Worm (Caenorhabditis elegans) whole organism, L1 larva: ENCODE results near the gene phf-31.

Experiments
- C04F5.9 ChIP-seq: sonication (generic microtip); optimal IDR thresholded peaks from 2 replicates; lab custom pipeline; 2016; ENCODE audit warnings: missing genetic modification characterization, missing compliant biosample characterization
- C16A3.4 ChIP-seq: fragments of 150-350 bp; optimal IDR thresholded peaks from 2 replicates; lab custom pipeline; 2014; ENCODE audit warnings: missing biosample characterization, missing genetic modification characterization
- C34B4.2 ChIP-seq: sonication (generic microtip); optimal IDR thresholded peaks from 2 replicates; lab custom pipeline; 2017; ENCODE audit warnings: mild to moderate bottlenecking, missing genetic modification characterization, missing compliant biosample characterization
- F16B12.6 ChIP-seq: fragments of 150-350 bp; optimal IDR thresholded peaks from 2 replicates; lab custom pipeline; 2014; ENCODE audit warnings: missing biosample characterization, missing genetic modification characterization
- alr-1 ChIP-seq: fragments of 200-800 bp; sonication (Bioruptor generic); optimal IDR thresholded peaks from 2 replicates; lab custom pipeline; 2018; ENCODE audit warnings: borderline replicate concordance, mild to moderate bottlenecking, missing genetic modification characterization, missing compliant biosample characterization
- aly-2 ChIP-seq: fragments of 150-350 bp; optimal IDR thresholded peaks from 2 replicates; lab custom pipeline; 2014; ENCODE audit warnings: missing biosample characterization, missing genetic modification characterization
- blmp-1 ChIP-seq: fragments of 150-350 bp; optimal IDR thresholded peaks from 2 replicates; lab custom pipeline; 2014; ENCODE audit warnings: missing biosample characterization, missing genetic modification characterization
- ceh-63 ChIP-seq: fragments of 200-800 bp; sonication (Bioruptor generic); optimal IDR thresholded peaks from 2 replicates; lab custom pipeline; 2018; ENCODE audit warnings: mild to moderate bottlenecking, missing genetic modification characterization, missing compliant biosample characterization
- ceh-8 ChIP-seq: fragments of 200-800 bp; sonication (Bioruptor generic); optimal IDR thresholded peaks from 2 replicates; lab custom pipeline; 2018; ENCODE audit warnings: mild to moderate bottlenecking, missing genetic modification characterization, moderate library complexity, missing compliant biosample characterization
- ceh-82 ChIP-seq, 3 experiments: fragments of 150-350 bp in 1 of 3; sonication (generic microtip) in 2 of 3; optimal IDR thresholded peaks; 2 replicates each; lab custom pipeline; 2014 to 2017; ENCODE audit warnings: missing biosample characterization in 3 of 3, missing genetic modification characterization in 3 of 3
- ceh-90 ChIP-seq: sonication (generic microtip); optimal IDR thresholded peaks from 2 replicates; lab custom pipeline; 2016; ENCODE audit warnings: missing genetic modification characterization, missing compliant biosample characterization
- efl-3 ChIP-seq: fragments of 200-800 bp; sonication (Bioruptor generic); optimal IDR thresholded peaks from 2 replicates; lab custom pipeline; 2018; ENCODE audit warnings: mild to moderate bottlenecking, missing genetic modification characterization, missing compliant biosample characterization
- egl-27 ChIP-seq, 2 experiments: fragments of 150-350 bp in 1 of 2; sonication (generic microtip); optimal IDR thresholded peaks; 3 replicates each; lab custom pipeline; 2017 to 2018; ENCODE audit warnings: missing biosample characterization in 2 of 2, missing genetic modification characterization in 2 of 2, missing genetic modification reagents in 2 of 2
- elt-3 ChIP-seq, 6 experiments: fragments of 150-350 bp in 1 of 6; sonication (generic microtip); optimal IDR thresholded peaks; 2 replicates each; lab custom pipeline; 2017 to 2018; ENCODE audit warnings: missing biosample characterization in 6 of 6, missing genetic modification characterization in 6 of 6, inconsistent platforms in 1 of 6
- fkh-10 ChIP-seq: sonication (generic microtip); optimal IDR thresholded peaks from 2 replicates; lab custom pipeline; 2017; ENCODE audit warnings: missing biosample characterization, missing genetic modification reagents, missing genetic modification characterization
- fkh-4 ChIP-seq: sonication (generic microtip); optimal IDR thresholded peaks from 2 replicates; lab custom pipeline; 2016; ENCODE audit warnings: missing compliant biosample characterization, missing genetic modification characterization, borderline replicate concordance
- fkh-8 ChIP-seq: sonication (generic microtip); optimal IDR thresholded peaks from 2 replicates; lab custom pipeline; 2016; ENCODE audit warnings: mild to moderate bottlenecking, missing genetic modification characterization, missing compliant biosample characterization
- fos-1 ChIP-seq: fragments of 150-350 bp; optimal IDR thresholded peaks from 2 replicates; lab custom pipeline; 2014; ENCODE audit warnings: missing biosample characterization, missing genetic modification characterization
- irx-1 ChIP-seq: sonication (generic microtip); optimal IDR thresholded peaks from 2 replicates; lab custom pipeline; 2016; ENCODE audit warnings: missing genetic modification characterization, missing compliant biosample characterization
- lin-15B ChIP-seq: fragments of 150-350 bp; sonication (generic microtip); optimal IDR thresholded peaks from 3 replicates; lab custom pipeline; 2014; ENCODE audit warnings: missing biosample characterization, missing genetic modification characterization
- lin-35 ChIP-seq, 2 experiments: fragments of 150-350 bp; optimal IDR thresholded peaks; 2 replicates each; lab custom pipeline; 2014; ENCODE audit warnings: missing biosample characterization in 2 of 2, missing genetic modification characterization in 2 of 2, missing genetic modification reagents in 2 of 2
- lir-3 ChIP-seq: sonication (generic microtip); optimal IDR thresholded peaks from 2 replicates; lab custom pipeline; 2016; ENCODE audit warnings: mild to moderate bottlenecking, missing genetic modification characterization, moderate library complexity, missing compliant biosample characterization; ENCODE audit not compliant: poor library complexity
- lsy-2 ChIP-seq, 2 experiments: fragments of 150-350 bp; optimal IDR thresholded peaks; 2 replicates each; lab custom pipeline; 2014; ENCODE audit warnings: missing biosample characterization in 2 of 2, missing genetic modification characterization in 2 of 2
- mab-9 ChIP-seq: fragments of 200-800 bp; sonication (Bioruptor generic); IDR thresholded peaks from 2 replicates; pipeline ENCODE4 v1.3.6; 2022; ENCODE audit warnings: missing genetic modification reagents, missing genetic modification characterization, missing compliant biosample characterization
- mef-2 ChIP-seq: fragments of 150-350 bp; optimal IDR thresholded peaks from 2 replicates; lab custom pipeline; 2014; ENCODE audit warnings: missing biosample characterization, missing genetic modification characterization
- mep-1 ChIP-seq: fragments of 150-350 bp; optimal IDR thresholded peaks from 2 replicates; lab custom pipeline; 2014; ENCODE audit warnings: missing biosample characterization, missing genetic modification characterization
- nhr-12 ChIP-seq: sonication (generic microtip); optimal IDR thresholded peaks from 2 replicates; lab custom pipeline; 2017; ENCODE audit warnings: missing biosample characterization, missing genetic modification characterization
- nhr-19 ChIP-seq: fragments of 200-800 bp; sonication (Bioruptor generic); conservative IDR thresholded peaks from 2 replicates; pipeline ENCODE4 v1.3.6; 2022; ENCODE audit warnings: missing genetic modification characterization, missing compliant biosample characterization
- nhr-20 ChIP-seq: sonication (generic microtip); optimal IDR thresholded peaks from 2 replicates; lab custom pipeline; 2016; ENCODE audit warnings: mild to moderate bottlenecking, missing genetic modification characterization, missing compliant biosample characterization
- nhr-47 ChIP-seq: sonication (generic microtip); optimal IDR thresholded peaks from 2 replicates; lab custom pipeline; 2016; ENCODE audit warnings: mild to moderate bottlenecking, missing genetic modification characterization, moderate library complexity, missing compliant biosample characterization
- nhr-76 ChIP-seq: sonication (generic microtip); optimal IDR thresholded peaks from 2 replicates; lab custom pipeline; 2017; ENCODE audit warnings: missing biosample characterization, missing genetic modification characterization
- nhr-77 ChIP-seq: fragments of 150-350 bp; optimal IDR thresholded peaks from 2 replicates; lab custom pipeline; 2014; ENCODE audit warnings: missing biosample characterization, missing genetic modification characterization
- nhr-90 ChIP-seq: sonication (generic microtip); optimal IDR thresholded peaks from 2 replicates; lab custom pipeline; 2016; ENCODE audit warnings: mild to moderate bottlenecking, missing genetic modification characterization, missing compliant biosample characterization; ENCODE audit not compliant: poor library complexity
- rnt-1 ChIP-seq: sonication (generic microtip); optimal IDR thresholded peaks from 2 replicates; lab custom pipeline; 2016; ENCODE audit warnings: mild to moderate bottlenecking, missing genetic modification characterization, moderate library complexity, missing compliant biosample characterization
- snu-23 ChIP-seq: sonication (generic microtip); optimal IDR thresholded peaks from 2 replicates; lab custom pipeline; 2016; ENCODE audit warnings: missing genetic modification characterization, missing compliant biosample characterization
- sox-4 ChIP-seq: sonication (generic microtip); optimal IDR thresholded peaks from 2 replicates; lab custom pipeline; 2016; ENCODE audit warnings: missing genetic modification characterization, missing compliant biosample characterization
- sptf-1 ChIP-seq: fragments of 150-350 bp; optimal IDR thresholded peaks from 2 replicates; lab custom pipeline; 2014; ENCODE audit warnings: missing biosample characterization, missing genetic modification characterization
- swsn-7 ChIP-seq: sonication (generic microtip); optimal IDR thresholded peaks from 2 replicates; lab custom pipeline; 2016; ENCODE audit warnings: missing genetic modification characterization, missing compliant biosample characterization
- tlp-1 ChIP-seq: fragments of 150-350 bp; optimal IDR thresholded peaks from 2 replicates; lab custom pipeline; 2014; ENCODE audit warnings: missing biosample characterization, missing genetic modification characterization
- unc-30 ChIP-seq: sonication (generic microtip); optimal IDR thresholded peaks from 2 replicates; lab custom pipeline; 2017; ENCODE audit warnings: missing biosample characterization, missing genetic modification characterization
- unc-62 ChIP-seq: fragments of 150-350 bp; optimal IDR thresholded peaks from 2 replicates; lab custom pipeline; 2014; ENCODE audit warnings: missing biosample characterization, missing genetic modification reagents, missing genetic modification characterization
- vab-15 ChIP-seq: sonication (generic microtip); optimal IDR thresholded peaks from 2 replicates; lab custom pipeline; 2017; ENCODE audit warnings: missing genotype, mild to moderate bottlenecking, missing genetic modification characterization, missing compliant biosample characterization
- zag-1 ChIP-seq: fragments of 150-350 bp; optimal IDR thresholded peaks from 2 replicates; lab custom pipeline; 2014; ENCODE audit warnings: missing biosample characterization, missing genetic modification characterization
- zip-4 ChIP-seq: fragments of 200-800 bp; sonication (Bioruptor generic); optimal IDR thresholded peaks from 2 replicates; lab custom pipeline; 2018; ENCODE audit warnings: mild to moderate bottlenecking, missing genetic modification characterization, moderate library complexity, missing compliant biosample characterization
- ztf-11 ChIP-seq, 2 experiments: sonication (generic microtip); optimal IDR thresholded peaks; 2 replicates each; lab custom pipeline; 2016 to 2017; ENCODE audit warnings: missing genetic modification characterization in 2 of 2, missing biosample characterization in 1 of 2, missing compliant biosample characterization in 1 of 2

Gene phf-31

DNA sequence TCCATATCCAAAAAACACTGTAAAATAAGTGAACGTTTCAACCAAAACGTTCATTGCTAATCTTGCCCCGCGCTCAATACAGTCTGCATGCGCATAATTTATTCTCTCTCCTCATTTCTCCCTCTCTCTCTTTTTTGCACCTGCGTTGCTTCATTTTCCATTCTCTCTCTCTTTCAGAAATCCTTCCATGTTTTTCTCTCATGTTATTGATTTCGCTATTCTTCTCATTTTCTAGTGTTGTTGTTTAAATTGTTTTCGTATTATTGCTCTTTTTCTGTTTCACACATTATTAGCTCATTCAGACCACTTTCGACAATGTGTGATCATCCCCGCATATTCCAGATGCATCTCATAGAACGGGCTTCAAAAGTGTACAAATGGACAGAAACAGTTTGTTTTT is at the start of gene phf-31:
Gene phf-31 (plus strand): TSS at position 301 of the 400 bp plus-strand sequence.
- no peak for TF ChIP-seq C16A3.4 (tag; lab: Kevin White, UChicago)
- no peak for TF ChIP-seq sptf-1 (tag; lab: Kevin White, UChicago)
- TF ChIP-seq vab-15 (tag; lab: Kevin White, UChicago): no peak
- no peak for TF ChIP-seq mab-9 (GFP tag; lab: Robert Waterston, UW)
- TF ChIP-seq fkh-10 (GFP tag; lab: Kevin White, UChicago): no peak
- TF ChIP-seq ceh-63 (GFP tag; lab: Kevin White, UChicago): no peak
- TF ChIP-seq blmp-1: no peak
- TF ChIP-seq tlp-1 (tag; lab: Kevin White, UChicago): no peak
- no peak for TF ChIP-seq irx-1 (tag; lab: Kevin White, UChicago)
- no peak for TF ChIP-seq lin-15B
- no peak for TF ChIP-seq elt-3 (tag; optimal IDR thresholded peaks at IDR 0.05; lab: Kevin White, UChicago)

DNA sequence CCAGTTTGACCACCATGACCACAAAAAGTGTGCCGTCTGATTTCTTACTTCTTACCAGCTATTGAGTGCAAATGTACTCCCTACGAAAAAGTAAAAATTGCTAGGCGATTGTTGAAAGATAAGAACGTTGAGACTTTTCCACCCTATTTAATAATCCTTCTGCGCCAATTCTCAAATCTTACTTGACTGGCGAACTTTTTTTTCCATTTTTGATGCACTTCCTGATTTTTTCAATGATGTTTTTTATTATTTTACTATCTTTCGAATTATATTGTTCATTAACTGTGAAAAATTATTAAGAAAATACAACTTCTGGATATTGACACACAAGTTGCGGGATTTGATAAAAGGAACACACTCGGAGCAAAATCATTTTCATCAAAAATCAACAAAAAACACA is 46.2 kb upstream of the phf-31 start, which contains the start of gene daf-12:
Gene daf-12 (plus strand): TSS at position 301 of the 400 bp plus-strand sequence.
- no peak for TF ChIP-seq nhr-19 (GFP tag; lab: Robert Waterston, UW)
- TF ChIP-seq aly-2 (tag; lab: Kevin White, UChicago): no peak
- no peak for TF ChIP-seq nhr-76 (tag; lab: Kevin White, UChicago)
- no peak for TF ChIP-seq efl-3 (GFP tag; lab: Kevin White, UChicago)
- TF ChIP-seq alr-1 (tag; lab: Kevin White, UChicago): no peak
- no peak for TF ChIP-seq fkh-4 (tag; lab: Kevin White, UChicago)
- TF ChIP-seq nhr-90: no peak
- no peak for TF ChIP-seq mep-1
- TF ChIP-seq lsy-2 (tag; optimal IDR thresholded peaks at IDR 0.05; lab: Kevin White, UChicago): no peak
- TF ChIP-seq swsn-7 (tag; lab: Kevin White, UChicago): no peak
- no peak for TF ChIP-seq sox-4
- no peak for TF ChIP-seq egl-27 (tag; optimal IDR thresholded peaks at IDR 0.05; lab: Kevin White, UChicago)
- no peak for TF ChIP-seq lin-35 (GFP tag; optimal IDR thresholded peaks at IDR 0.05; lab: Kevin White, UChicago)
- TF ChIP-seq fkh-10 (GFP tag; lab: Kevin White, UChicago): no peak
- no peak for TF ChIP-seq rnt-1 (tag; lab: Kevin White, UChicago)

- TF ChIP-seq fkh-8 (tag; lab: Kevin White, UChicago) (peak; percentile 92), blmp-1 (peak; percentile 94), ceh-90 (no peak), nhr-12 (tag; lab: Kevin White, UChicago) (no peak), zip-4 (GFP tag; lab: Kevin White, UChicago) (no peak), sox-4 (peak; percentile 11), rnt-1 (tag; lab: Kevin White, UChicago) (peak; percentile 72), nhr-47 (peak; percentile 84), unc-62 (GFP tag; lab: Kevin White, UChicago) (no peak), ceh-63 (GFP tag; lab: Kevin White, UChicago) (no peak), nhr-77 (tag; lab: Kevin White, UChicago) (peak; percentile 76), ceh-82 (tag; optimal IDR thresholded peaks at IDR 0.05; lab: Kevin White, UChicago) (peak; percentile 20 to 88 (median 58)), ztf-11 (tag; optimal IDR thresholded peaks at IDR 0.05; lab: Kevin White, UChicago) (peak in 1 of 2 experiments; percentile 41), C16A3.4 (tag; lab: Kevin White, UChicago) (peak; percentile 60), F16B12.6 (tag; lab: Kevin White, UChicago) (no peak), fos-1 (tag; lab: Kevin White, UChicago) (peak; percentile 54), lir-3 (tag; lab: Kevin White, UChicago) (no peak), lin-35 (GFP tag; optimal IDR thresholded peaks at IDR 0.05; lab: Kevin White, UChicago) (peak; percentile 43 to 57), zag-1 (tag; lab: Kevin White, UChicago) (no peak), sptf-1 (tag; lab: Kevin White, UChicago) (no peak), C34B4.2 (tag; lab: Kevin White, UChicago) (no peak), nhr-76 (tag; lab: Kevin White, UChicago) (no peak), swsn-7 (tag; lab: Kevin White, UChicago) (peak; percentile 78), nhr-19 (GFP tag; lab: Robert Waterston, UW) (peak; percentile 71), mef-2 (tag; lab: Kevin White, UChicago) (no peak), lin-15B (no peak), snu-23 (GFP tag; lab: Kevin White, UChicago) (peak; percentile 86), alr-1 (tag; lab: Kevin White, UChicago) (no peak), unc-30 (tag; lab: Kevin White, UChicago) (no peak), nhr-20 (tag; lab: Kevin White, UChicago) (peak; percentile 90), ceh-8 (GFP tag; lab: Kevin White, UChicago) (peak; percentile 78), C04F5.9 (tag; lab: Kevin White, UChicago) (no peak)
Observed at ce11 chrX:10637048-10637928, 44.5 kb upstream of the phf-31 start.
